Worm (Caenorhabditis elegans): Measurements from ENCODE around the gene gcy-34.

gcy-34 gene

DNA sequence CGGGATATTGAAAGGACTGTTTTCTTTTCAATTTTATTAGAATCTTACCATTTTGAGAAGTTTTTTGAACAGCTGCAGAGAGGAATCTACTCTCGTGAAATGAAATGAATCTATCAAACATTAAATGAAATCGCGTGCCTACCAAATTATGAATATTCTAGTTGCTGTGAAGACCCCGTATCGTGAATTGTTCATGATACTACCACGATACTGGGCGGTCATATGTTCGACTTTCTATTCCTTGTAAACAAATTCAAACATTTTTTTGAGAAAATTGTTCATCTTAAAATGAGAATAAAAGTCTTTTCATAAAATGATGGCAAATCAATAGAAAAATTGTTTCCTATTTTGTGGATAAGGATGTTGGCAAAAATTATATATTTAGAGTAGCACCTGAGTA, at the start of gene gcy-34:
Gene gcy-34, minus strand, starts transcription at position 101 of the 400 bp plus-strand sequence.
- no peak for TF ChIP-seq unc-62 (GFP tag; optimal IDR thresholded peaks at IDR 0.05)

DNA sequence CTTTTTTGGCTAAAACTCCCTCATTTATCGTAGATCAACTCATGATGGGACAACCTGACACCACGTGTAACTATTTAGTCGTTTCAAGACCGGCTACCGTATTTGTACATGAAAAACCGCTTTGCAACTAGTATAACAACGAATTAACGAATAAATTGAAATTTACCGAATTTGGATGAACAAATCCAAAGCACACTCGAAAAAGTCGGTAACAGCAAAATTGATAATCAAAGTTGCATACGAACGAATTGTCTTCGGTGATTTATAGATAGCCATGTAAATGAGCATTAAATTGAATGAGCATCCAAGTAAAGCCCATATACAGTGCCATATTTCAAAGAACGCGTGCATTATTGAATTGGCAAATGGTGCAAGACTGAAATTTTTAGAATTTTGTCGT, 46.7 kb upstream of the gcy-34 start, which contains the start of gene srd-17:
Gene srd-17, minus strand, starts transcription at position 351 of the 400 bp plus-strand sequence.
- TF ChIP-seq unc-62 (GFP tag; optimal IDR thresholded peaks at IDR 0.05): no peak

DNA sequence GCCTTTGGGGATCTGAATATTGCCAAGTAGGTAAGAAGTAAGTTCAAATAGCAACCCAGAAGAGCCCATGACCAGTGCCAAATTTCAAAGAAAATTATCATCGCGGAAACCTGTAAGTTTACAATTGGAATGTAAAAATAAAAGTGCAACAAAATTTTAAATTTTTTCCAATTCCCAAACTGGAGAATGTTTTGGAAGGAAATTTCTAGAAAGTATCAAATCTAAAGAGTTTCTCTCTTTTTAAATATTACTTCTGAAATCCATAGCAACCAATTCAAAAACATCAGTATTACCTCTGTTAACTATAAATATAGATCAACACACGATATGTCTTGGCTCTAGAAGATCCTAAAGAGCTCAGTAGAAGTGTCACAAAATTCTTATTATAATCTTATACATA, 43.0 kb upstream of the gcy-34 start, which contains the start of gene srd-19:
Gene srd-19, minus strand, starts transcription at position 101 of the 400 bp plus-strand sequence.
- no peak for TF ChIP-seq unc-62 (GFP tag; optimal IDR thresholded peaks at IDR 0.05)

DNA sequence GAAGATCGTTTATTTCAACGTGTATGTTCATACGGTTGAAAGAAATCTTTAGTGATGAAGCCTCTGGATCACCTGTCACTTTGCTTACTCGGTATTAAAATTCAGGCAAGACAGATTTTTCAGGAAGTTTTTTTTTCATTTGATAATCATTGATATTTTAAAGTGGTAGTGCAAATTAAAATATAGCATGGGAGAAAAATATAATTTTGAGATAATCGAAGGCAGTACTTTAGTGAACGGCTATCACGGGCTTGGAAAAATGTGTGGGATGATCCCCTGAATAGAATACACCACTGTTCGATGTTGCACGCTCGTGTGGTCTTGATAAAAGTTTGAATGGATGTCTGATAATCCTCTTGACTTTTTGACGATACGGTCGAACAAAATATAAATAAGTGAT, 41.7 kb upstream of the gcy-34 start:
- TF ChIP-seq unc-62 (GFP tag; optimal IDR thresholded peaks at IDR 0.05): no peak

DNA sequence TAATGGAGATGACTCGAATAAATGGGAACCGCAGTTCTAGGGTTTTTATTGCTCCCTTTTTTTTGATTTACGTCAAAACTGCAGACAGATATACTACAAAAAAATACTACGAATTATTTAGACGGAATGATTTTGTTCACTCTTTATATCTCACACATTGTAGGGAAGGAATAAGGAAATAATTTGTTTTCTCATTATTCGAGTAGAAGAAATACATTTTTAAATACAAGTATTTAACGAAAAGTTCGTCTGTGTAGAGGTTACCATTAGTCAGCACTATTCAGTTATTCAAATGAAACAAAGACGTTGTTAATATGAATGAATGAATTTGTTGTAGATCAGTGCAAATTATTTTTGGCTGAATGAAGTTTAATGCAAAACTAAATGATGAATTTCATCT, 41.1 kb upstream of the gcy-34 start, which contains the start of gene srd-18:
Gene srd-18, minus strand, starts transcription at position 101 of the 400 bp plus-strand sequence.
- no peak for TF ChIP-seq unc-62 (GFP tag; optimal IDR thresholded peaks at IDR 0.05)

DNA sequence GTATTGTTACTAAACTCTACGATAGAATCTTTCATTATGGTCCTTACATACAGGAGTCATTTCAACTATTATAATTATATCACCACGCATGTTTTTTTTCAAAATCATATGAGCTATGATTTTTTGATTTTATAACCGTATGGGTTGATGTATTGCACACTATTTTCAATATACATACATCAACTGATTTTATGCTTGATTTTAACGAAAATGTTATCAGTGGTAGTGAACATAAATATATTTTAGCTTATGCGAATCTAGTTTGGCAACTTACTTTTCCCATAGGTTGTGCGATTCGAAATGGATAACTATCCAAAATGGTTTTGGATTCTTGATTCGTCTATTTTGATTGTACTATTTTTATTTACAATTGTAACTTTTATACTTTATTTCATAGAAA, 37.9 kb upstream of the gcy-34 start, which contains the start of gene srv-10:
Gene srv-10, plus strand, starts transcription at position 301 of the 400 bp plus-strand sequence.
- no peak for TF ChIP-seq unc-62 (GFP tag; optimal IDR thresholded peaks at IDR 0.05)

DNA sequence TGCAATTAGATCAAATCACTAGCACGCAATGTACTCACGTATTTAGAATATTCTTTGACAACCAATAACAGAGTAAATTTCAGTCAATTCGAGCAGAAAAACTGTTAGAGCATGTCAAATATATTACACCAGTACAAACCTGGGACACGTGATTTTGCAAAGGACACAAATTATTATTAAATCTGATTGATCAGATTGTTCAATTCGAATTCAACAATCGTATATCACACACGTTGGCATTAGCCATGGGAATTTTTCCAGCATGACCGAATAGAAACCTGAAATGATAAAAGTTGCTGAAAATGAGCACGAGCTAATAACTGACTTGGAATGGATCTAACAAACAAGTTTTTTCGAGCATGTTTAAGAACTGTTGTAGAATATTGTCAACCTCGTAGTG, 37.3 kb upstream of the gcy-34 start, which contains the start of gene srv-9:
Gene srv-9, minus strand, starts transcription at position 101 of the 400 bp plus-strand sequence.
- no peak for TF ChIP-seq unc-62 (GFP tag; optimal IDR thresholded peaks at IDR 0.05)

DNA sequence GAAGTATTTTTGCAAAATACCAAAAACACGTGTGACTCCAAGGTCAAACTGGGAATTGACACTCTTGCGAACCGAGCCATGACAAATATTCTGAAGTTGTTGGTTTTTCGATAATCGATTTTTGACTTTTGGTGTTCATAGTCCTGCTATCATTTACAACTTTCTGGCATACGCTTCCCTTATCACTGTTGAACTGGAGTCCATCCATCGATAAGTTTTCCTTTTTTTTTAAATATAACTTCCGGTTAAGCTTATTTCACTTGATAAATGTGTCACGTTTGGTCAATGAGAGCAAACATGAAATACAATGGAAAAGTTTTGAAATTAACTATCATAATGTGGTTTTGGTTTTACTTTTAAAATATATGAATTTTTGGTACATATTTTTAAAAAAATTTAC, 36.0 kb upstream of the gcy-34 start:
- TF ChIP-seq unc-62 (GFP tag; optimal IDR thresholded peaks at IDR 0.05): no peak

DNA sequence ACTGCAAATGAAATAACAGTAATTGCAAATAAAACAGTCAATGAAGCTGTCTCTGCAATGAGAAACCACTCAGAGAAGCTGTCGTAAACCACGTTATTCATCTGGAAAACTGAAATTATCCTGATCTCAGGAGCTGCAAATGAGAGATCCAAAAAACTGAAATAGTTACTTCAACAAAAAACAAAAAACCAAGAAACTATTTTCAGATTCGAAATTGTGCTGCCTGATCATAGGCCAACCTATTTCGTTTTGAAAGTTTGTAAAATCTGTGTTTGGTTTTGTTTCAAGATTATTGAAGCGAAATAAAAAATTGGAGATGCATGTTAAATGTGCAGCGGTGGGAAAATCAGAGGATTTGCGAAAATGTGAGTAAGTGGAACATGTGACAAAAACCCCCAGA, 34.9 kb upstream of the gcy-34 start, which contains the start of gene srv-8:
Gene srv-8, minus strand, starts transcription at position 101 of the 400 bp plus-strand sequence.
- TF ChIP-seq unc-62 (GFP tag; optimal IDR thresholded peaks at IDR 0.05): no peak

DNA sequence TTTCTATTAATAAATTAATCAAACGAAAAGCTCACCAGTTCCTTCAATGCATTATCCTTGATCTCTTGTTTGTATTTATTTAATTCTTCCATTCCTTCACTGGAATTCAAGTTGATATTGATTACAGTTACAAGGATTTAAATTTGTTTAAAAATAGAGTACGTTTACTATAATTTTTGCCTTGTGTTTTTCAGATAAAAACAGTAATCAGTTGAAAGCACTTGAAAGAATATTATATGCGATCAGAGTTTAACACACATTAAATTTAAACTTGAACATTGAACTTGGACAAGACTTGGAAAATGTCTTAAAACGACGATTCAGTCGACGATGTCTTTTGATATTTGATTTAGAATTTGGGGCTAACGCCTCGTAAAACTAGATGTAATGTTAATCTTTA, 31.8 kb upstream of the gcy-34 start, which contains the start of gene F53F1.6:
Gene F53F1.6, minus strand, starts transcription at position 101 of the 400 bp plus-strand sequence.
- no peak for TF ChIP-seq unc-62 (GFP tag; optimal IDR thresholded peaks at IDR 0.05)

DNA sequence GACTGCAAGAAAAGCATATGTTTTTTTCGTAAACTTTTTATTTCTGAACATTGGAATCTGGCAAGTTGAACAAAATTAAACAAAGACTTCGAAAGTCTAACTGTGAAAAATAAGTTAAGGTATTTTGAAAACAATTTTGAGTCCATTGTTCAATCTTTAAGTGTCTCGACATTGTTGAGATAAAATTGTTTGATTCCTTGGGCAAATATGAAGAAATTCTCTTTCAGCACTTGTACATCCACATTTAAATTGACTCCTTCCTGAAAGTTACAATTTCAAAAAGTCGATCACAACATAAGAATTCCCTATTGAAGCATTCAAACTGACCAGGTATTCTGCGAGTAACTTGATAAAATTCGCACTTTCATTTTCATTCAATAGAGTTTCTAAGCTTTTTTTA, 30.4 kb upstream of the gcy-34 start:
- TF ChIP-seq unc-62 (GFP tag; optimal IDR thresholded peaks at IDR 0.05): no peak

DNA sequence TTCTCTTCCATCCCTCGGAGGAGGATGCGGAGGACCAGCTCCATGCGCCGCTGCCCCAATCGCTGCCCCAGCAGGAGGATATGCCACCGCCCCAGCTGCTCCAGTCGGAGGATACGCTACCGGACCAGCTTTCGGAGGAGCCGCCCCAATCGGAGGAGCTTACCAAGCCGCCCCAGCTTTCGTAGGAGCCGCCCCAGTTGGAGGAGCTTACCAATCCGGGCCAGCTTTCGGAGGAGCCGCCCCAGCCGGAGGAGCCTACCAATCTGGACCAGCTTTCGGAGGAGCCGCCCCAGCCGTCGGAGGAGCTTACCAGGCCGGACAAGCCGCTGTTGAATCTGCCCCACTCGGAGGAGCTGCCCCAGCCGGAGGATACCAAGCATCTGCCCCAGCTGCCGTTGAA, 29.8 kb upstream of the gcy-34 start:
- TF ChIP-seq unc-62 (GFP tag; optimal IDR thresholded peaks at IDR 0.05): no peak

DNA sequence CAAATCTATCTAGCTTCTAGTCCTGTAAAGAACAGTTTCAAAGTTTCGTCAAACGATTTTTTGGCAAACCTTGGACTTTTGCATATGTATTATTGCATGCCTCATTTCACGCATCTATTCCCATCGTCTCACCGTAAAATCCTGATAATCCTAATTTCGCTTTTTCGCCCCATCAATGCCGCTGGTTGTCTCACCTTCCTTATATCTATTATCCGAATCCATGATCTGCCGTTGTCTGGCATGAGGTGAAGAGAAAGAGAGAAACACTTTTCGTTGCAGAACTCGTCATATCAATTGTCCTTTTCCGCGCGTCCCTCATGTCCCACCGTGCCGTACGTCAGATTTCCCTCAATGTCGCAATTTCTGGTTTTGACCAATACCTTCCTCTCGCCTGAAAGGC, 28.9 kb upstream of the gcy-34 start, which contains the start of gene cut-2:
Gene cut-2, plus strand, starts transcription at position 365 of the 400 bp plus-strand sequence.
- no peak for TF ChIP-seq unc-62 (GFP tag; optimal IDR thresholded peaks at IDR 0.05)

DNA sequence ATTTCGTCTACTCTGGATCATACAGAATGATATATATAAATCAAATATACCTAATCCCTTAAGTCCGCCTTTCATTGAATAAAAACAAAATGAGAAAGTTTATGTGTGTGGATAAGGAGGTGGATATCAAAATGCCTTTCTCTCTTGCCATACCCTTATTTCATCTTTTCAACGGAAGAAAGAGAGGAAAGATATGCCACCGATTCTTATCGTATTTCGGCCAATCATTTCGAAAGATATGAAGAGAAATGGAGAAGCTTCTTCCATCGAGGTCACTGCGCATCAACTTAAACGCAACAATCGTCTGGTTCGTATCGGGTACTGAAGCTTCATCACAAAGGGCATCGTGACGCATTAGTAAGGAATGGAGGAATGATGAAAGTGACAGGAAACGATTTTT, 27.6 kb upstream of the gcy-34 start:
- TF ChIP-seq unc-62 (GFP tag; optimal IDR thresholded peaks at IDR 0.05): no peak

DNA sequence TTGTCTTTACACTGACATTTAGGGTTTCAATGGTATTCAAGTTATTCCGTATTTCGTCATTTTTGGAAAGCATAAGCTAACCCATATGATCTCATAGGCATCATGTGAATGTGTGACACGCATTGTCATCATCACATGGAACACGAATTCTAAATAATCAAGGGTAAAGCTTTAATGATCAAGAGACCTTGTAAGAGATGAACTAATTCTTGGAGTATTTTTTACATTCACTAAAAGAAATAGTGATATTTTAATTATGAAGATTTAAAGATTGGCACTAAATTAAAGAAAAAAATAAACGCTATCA, 26.2 kb upstream of the gcy-34 start:
- no peak for TF ChIP-seq unc-62 (GFP tag; optimal IDR thresholded peaks at IDR 0.05)

DNA sequence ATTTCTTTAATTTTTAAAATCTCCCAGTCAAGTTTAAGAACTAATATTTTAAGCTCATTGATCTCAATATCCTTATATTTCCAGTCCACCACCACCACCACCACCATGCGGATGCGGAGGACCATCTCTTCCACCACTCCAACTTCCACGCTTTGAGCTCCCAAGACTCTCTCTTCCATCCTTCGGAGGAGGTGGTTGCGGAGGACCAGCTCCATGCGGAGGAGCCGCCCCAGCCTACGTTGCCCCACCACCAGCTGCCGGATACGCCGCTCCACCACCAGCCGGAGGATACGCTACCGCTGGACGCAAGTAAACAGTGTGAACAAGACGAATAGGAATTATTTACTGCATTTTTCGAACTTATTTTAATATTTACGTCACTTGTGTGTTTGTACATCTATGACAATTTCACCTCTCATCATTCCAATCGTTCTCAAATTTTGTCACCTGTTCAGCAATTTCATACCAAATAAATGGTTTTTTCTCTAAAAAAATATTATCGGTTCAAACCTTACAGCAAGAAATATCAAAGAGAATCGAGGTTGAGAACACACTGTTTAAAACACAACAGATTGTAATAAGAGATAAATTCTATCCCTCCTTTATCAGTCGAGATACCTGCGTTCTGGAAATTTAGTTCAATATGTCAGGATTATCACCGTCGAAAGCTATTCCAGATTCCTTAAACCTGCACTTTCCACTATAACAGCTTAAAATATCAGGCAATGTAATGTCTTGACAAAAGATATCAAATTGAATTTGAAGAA, 25.7 kb upstream of the gcy-34 start:
- TF ChIP-seq unc-62 (GFP tag; optimal IDR thresholded peaks at IDR 0.05): no peak

DNA sequence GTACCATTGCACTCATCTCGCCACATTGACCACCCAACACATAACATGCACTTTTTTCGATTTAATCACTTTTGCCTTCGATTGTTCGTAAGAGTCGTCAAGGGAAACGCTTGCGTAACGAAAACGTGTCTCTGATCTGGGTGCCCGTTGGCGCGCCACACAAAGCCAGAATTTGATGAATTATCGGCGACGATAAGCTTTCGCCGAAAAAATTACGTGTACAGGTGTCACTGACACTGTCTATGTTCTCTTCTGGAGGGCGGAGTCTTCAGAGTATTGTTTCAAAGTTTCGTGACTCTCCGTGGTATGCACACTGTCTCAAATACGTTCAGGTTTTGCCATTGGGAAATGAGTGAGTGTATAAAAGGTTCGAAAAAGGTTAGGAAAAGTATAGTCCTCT, 25.0 kb upstream of the gcy-34 start, which contains the start of gene F53F1.4:
Gene F53F1.4, plus strand, starts transcription at position 390 of the 400 bp plus-strand sequence.
- no peak for TF ChIP-seq unc-62 (GFP tag; optimal IDR thresholded peaks at IDR 0.05)
